Worm (Caenorhabditis elegans): ENCODE measurements around the gene F09E5.7.

DNA sequence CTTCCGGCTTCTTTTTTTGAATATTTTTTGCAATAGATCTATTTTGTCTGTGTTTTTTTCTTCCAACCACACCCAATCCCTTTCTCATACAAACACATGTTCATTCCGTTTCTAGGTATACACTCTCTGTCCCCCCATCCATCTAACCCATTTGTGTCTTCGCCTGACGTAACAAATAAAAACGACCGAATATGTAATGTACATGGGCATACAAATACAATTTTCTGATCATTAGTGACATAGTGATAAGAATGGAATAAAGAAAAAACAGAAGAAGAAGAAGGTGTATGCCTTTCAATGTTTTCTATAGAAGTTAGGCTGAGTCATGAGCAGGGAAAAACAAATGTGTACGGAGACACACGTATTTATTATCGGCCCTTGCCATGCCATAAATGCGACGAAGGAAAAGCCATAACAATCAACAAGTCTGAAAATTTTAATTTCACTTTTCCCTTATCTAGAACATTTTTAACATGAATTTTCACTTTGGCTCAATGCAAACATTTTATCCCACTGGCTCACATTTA, 18.1 kb upstream of the F09E5.7 start:
- TF ChIP-seq unc-62 (GFP tag; optimal IDR thresholded peaks at IDR 0.05) (no peak), skn-1 (tag; optimal IDR thresholded peaks at IDR 0.05) (no peak), aly-2 (tag; optimal IDR thresholded peaks at IDR 0.05) (no peak), jun-1 (tag; optimal IDR thresholded peaks at IDR 0.05) (no peak), nhr-19 (GFP tag; conservative IDR thresholded peaks at IDR 0.05) (no peak), nhr-11 (tag; optimal IDR thresholded peaks at IDR 0.05) (no peak), elt-3 (tag; optimal IDR thresholded peaks at IDR 0.05) (no peak), ama-1 (optimal IDR thresholded peaks at IDR 0.05) (no peak), efl-1 (optimal IDR thresholded peaks at IDR 0.05) (no peak), efl-1 (GFP tag; optimal IDR thresholded peaks at IDR 0.05 in 1 of 2) (no peak), ceh-63 (GFP tag; optimal IDR thresholded peaks at IDR 0.05) (no peak), pqm-1 (tag; optimal IDR thresholded peaks at IDR 0.05) (no peak)
